Fruit fly (Drosophila melanogaster) ovary, adult (tissue): ENCODE measurements around the gene Wsck.

Experiments
- CG17801 ChIP-seq: fragments of 200-800 bp; optimal IDR thresholded peaks from 2 replicates; lab custom pipeline; 2019; ENCODE audit warnings: missing biosample characterization, mild to moderate bottlenecking, missing genetic modification characterization, moderate library complexity; ENCODE audit not compliant: partially characterized antibody

The Wsck gene

dm6 chr3R:24586453-24586886 is 43.4 kb downstream of the Wsck start:
- peak; percentile 57 for TF ChIP-seq CG17801 (GFP tag; lab: Kevin White, UChicago)

dm6 chr3R:24585042-24585698 is 44.7 kb downstream of the Wsck start, which contains the start of the genes CG13625 and mld:
Gene CG13625 (minus strand): TSS chr3R:24585160.
Gene mld (plus strand): TSS chr3R:24585653.
- TF ChIP-seq CG17801 (GFP tag; lab: Kevin White, UChicago) = no peak

dm6 chr3R:24582669-24582995 is 47.2 kb downstream of the Wsck start, which contains the start of gene REPTOR:
Gene REPTOR (minus strand): TSS chr3R:24582864.
- peak; percentile 12 for TF ChIP-seq CG17801 (GFP tag; lab: Kevin White, UChicago)

dm6 chr3R:24581891-24582668 is 47.8 kb downstream of the Wsck start:
- peak; percentile 13 for TF ChIP-seq CG17801 (GFP tag; lab: Kevin White, UChicago)

dm6 chr3R:24580963-24581277 is 49.0 kb downstream of the Wsck start:
- TF ChIP-seq CG17801 (GFP tag; lab: Kevin White, UChicago) = no peak

- no peak for TF ChIP-seq CG17801 (GFP tag; lab: Kevin White, UChicago)
Observed at dm6 chr3R:24580067-24580962, 49.6 kb downstream of the Wsck start.

- no peak for TF ChIP-seq CG17801 (GFP tag; lab: Kevin White, UChicago)
Observed at dm6 chr3R:24577355-24577754, 52.5 kb downstream of the Wsck start.
